Worm (Caenorhabditis elegans): Measurements from ENCODE around the gene Y49F6B.6.

Y49F6B.6 gene

ce11 chrII:3512240-3512639 lies 39.3 kb downstream of the Y49F6B.6 start, which contains the start of gene Y49F6B.19:
Gene Y49F6B.19, minus strand, starts transcription at chrII:3512340.
- no peak for TF ChIP-seq attf-6 (GFP tag; IDR thresholded peaks at IDR 0.05)
- no peak for TF ChIP-seq T26A5.8 (tag; optimal IDR thresholded peaks at IDR 0.05)
- no peak for TF ChIP-seq him-1 (tag; optimal IDR thresholded peaks at IDR 0.05)
- no peak for TF ChIP-seq ztf-18 (tag; optimal IDR thresholded peaks at IDR 0.05)

DNA sequence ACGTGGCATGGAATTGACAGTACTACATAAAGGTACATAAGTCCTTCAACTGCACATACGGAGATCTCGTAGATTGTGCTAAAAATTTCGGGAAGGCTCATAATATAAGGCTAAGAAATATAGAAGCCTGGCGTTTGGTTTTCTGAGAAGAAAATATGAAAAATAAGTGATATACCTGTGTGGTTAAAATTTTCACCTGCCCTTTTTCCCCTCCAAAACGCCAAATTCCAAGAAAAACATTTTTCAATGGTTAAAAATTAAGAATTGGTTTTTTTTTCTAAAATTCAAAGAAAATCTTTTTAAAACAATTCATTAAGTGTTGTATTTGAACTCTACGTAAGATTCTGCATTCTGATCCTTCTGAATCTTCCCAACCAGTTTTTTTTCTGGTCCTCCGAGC lies 41.7 kb downstream of the Y49F6B.6 start, which contains the start of gene srz-5:
Gene srz-5, minus strand, starts transcription at position 101 of the 400 bp plus-strand sequence.
- TF ChIP-seq aptf-2 (GFP tag; conservative IDR thresholded peaks at IDR 0.05) (no peak), F22D6.2 (tag; optimal IDR thresholded peaks at IDR 0.05) (no peak), attf-6 (GFP tag; IDR thresholded peaks at IDR 0.05) (no peak), Y56A3A.18 (GFP tag; IDR thresholded peaks at IDR 0.05) (no peak), ztf-18 (tag; optimal IDR thresholded peaks at IDR 0.05) (no peak), unc-62 (GFP tag; optimal IDR thresholded peaks at IDR 0.05) (no peak)

DNA sequence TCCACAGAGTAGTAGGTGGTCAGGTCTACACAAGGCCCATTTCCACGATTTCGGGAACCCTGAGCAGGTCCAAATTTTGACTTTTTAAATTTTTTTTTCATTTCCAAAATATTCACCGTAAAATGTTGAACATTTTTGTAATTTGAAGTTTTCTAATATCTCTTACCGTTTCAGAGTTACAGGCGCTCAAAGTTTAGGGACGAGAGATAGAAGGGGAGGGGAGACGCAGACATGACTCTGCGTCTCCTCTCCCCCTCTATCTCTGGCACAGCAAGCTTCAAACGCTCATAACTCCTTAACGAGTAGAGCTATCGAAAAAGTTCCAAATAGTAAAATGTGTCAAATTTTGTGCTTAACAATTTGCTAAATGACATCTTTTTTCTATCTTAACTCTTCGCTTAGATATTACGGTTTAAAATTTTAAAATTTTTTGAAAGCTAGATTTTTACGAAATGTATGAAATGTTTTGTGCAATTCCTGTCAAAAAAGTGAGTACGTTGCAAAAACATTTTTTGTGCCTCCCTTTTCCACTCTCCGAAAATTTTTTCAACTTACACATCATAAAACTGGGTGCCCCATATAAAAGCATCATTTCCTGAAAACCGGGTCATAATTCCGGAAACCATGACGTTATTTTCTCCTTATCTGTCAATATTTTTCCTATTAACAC lies 42.6 kb downstream of the Y49F6B.6 start, which contains the start of the genes Y49F6B.14 and clec-125:
Gene Y49F6B.14, minus strand, starts transcription at position 101 of the 670 bp plus-strand sequence.
Gene clec-125, plus strand, starts transcription at position 620 of the 670 bp plus-strand sequence.
- peak; percentile 75 for TF ChIP-seq hmg-1.2 (GFP tag; IDR thresholded peaks at IDR 0.05)
- no peak for TF ChIP-seq C17E4.6 (GFP tag; IDR thresholded peaks at IDR 0.05)

DNA sequence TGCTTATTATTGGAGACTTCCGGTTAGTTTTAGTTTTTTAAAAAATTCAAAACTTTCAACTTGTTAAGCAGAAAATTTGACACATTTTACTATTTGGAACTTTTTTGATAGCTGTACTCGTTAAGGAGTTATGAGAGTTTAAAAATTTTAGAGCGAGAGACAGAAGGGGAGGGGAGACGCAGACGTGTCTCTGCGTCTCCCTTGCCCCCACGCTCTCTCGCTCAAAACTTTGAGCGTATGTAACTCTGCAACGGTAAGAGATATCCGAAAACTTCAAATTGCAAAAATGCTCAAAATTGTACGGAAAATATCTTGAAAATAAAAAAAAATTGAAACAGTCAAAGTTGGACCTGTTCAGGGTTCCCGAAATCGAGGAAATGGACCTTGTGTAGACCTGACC lies 43.3 kb downstream of the Y49F6B.6 start:
- TF ChIP-seq mes-4 (tag; optimal IDR thresholded peaks at IDR 0.05) (no peak), hmg-1.2 (GFP tag; IDR thresholded peaks at IDR 0.05) (peak; percentile 90)

DNA sequence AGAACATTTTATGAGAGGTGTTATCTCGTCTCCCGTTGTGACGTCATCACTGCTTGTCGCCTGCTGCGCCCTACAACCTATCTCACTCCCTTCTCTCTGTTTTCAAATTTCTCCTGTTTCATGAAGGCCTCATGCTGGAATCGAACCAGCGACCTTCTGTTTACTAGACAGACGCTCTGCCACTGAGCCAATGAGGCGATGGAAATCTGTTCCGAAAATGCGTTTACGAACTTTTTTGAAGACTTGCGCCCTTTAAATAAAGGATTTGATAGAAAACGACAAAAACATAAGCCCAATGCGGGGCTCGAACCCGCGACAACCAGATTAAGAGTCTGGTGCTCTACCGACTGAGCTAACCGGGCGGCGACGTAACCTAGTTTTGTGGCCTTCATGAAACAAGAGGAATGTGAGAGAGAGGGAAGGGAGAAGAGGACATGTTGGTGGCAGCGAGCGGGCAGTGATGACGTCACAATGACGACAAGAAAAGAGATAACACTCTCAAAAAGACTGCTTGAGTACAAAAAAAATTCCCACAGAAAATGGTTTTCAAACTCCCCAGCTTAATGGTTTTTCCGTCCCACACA lies 46.1 kb downstream of the Y49F6B.6 start, which contains the start of gene clec-126:
Gene clec-126, plus strand, starts transcription at position 534 of the 584 bp plus-strand sequence.
- TF ChIP-seq Y79H2A.3 (GFP tag; conservative IDR thresholded peaks at IDR 0.05) = no peak
- no peak for TF ChIP-seq nfya-1 (tag; optimal IDR thresholded peaks at IDR 0.05; ENCODE audit: borderline replicate concordance, insufficient read depth)
- peak; percentile 73 for TF ChIP-seq gei-17 (GFP tag; optimal IDR thresholded peaks at IDR 0.05)
- 0 out of 2 replicates have a peak, but pooled peaks have one; percentile 16 for TF ChIP-seq C17E4.6 (GFP tag; IDR thresholded peaks at IDR 0.05)
- TF ChIP-seq hlh-12 (tag; optimal IDR thresholded peaks at IDR 0.05) = peak; percentile 29
- peak; percentile 53 for TF ChIP-seq nhr-179 (tag; optimal IDR thresholded peaks at IDR 0.05)
- TF ChIP-seq nhr-80 (tag; optimal IDR thresholded peaks at IDR 0.05) = peak; percentile 69
- no peak for TF ChIP-seq F57C9.4 (tag; optimal IDR thresholded peaks at IDR 0.05)
- TF ChIP-seq lsl-1 (GFP tag; optimal IDR thresholded peaks at IDR 0.05) = peak; percentile 66
- peak; percentile 93 for TF ChIP-seq ztf-26 (tag; optimal IDR thresholded peaks at IDR 0.05)
- peak; percentile 50 for TF ChIP-seq ccch-3 (GFP tag; optimal IDR thresholded peaks at IDR 0.05)
- no peak for TF ChIP-seq F49E8.2 (tag; optimal IDR thresholded peaks at IDR 0.05; ENCODE audit: insufficient read depth)
- TF ChIP-seq madf-10 (tag; optimal IDR thresholded peaks at IDR 0.05) = peak; percentile 87
- TF ChIP-seq bed-1 (GFP tag; IDR thresholded peaks at IDR 0.05) = no peak
- peak; percentile 87 for TF ChIP-seq lin-26 (GFP tag; IDR thresholded peaks at IDR 0.05)
- TF ChIP-seq sptf-2 (GFP tag; optimal IDR thresholded peaks at IDR 0.05) = peak; percentile 28
- peak; percentile 87 for TF ChIP-seq athp-1 (tag; optimal IDR thresholded peaks at IDR 0.05)
- TF ChIP-seq Y53G8AR.9 (GFP tag; conservative IDR thresholded peaks at IDR 0.05) = peak; percentile 59; the same call in 1 of the 2 replicates
- TF ChIP-seq Y53F4B.3 (GFP tag; IDR thresholded peaks at IDR 0.05) = no peak
- peak; percentile 50; the same call in 1 of the 2 replicates for TF ChIP-seq K11D2.4 (GFP tag; IDR thresholded peaks at IDR 0.05)
- peak; percentile 71 for TF ChIP-seq madf-6 (GFP tag; IDR thresholded peaks at IDR 0.05)
- TF ChIP-seq B0336.3 (GFP tag; IDR thresholded peaks at IDR 0.05) = peak; percentile 91
- TF ChIP-seq attf-6 (GFP tag; IDR thresholded peaks at IDR 0.05) = no peak
- 0 out of 2 replicates have a peak, but pooled peaks have one; percentile 10 for TF ChIP-seq F37B4.10 (GFP tag; IDR thresholded peaks at IDR 0.05)
- TF ChIP-seq ceh-100 (GFP tag; IDR thresholded peaks at IDR 0.05) = peak; percentile 49
- TF ChIP-seq rpc-1 (optimal IDR thresholded peaks at IDR 0.05) = peak; percentile 88
- peak; percentile 89 for TF ChIP-seq rpc-1 (tag; optimal IDR thresholded peaks at IDR 0.05)
- TF ChIP-seq ztf-18 (tag; optimal IDR thresholded peaks at IDR 0.05) = peak; percentile 77
- TF ChIP-seq lir-1 (GFP tag; conservative IDR thresholded peaks at IDR 0.05) = 0 out of 2 replicates have a peak, but pooled peaks have one; percentile 49
- peak; percentile 26 for TF ChIP-seq xnd-1 (tag; optimal IDR thresholded peaks at IDR 0.05)
- TF ChIP-seq egl-44 (GFP tag; IDR thresholded peaks at IDR 0.05) = peak; percentile 73

All from whole organism, young adult.